Fruit fly (Drosophila melanogaster) whole organism, embryonic: Measurements from ENCODE around the gene CG43331.

ENCODE experiments used
- CG1024 ChIP-seq: fragments of 200-800 bp; sonication (Bioruptor generic); IDR thresholded peaks from 2 replicates; pipeline ENCODE4 v1.3.6; 2022; ENCODE audit warnings: missing biosample characterization, missing genetic modification characterization
- CG11560 ChIP-seq: fragments of 200-800 bp; sonication (Bioruptor generic); IDR thresholded peaks from 3 replicates; pipeline ENCODE4 v1.3.6; 2022; ENCODE audit warnings: missing biosample characterization, missing genetic modification characterization
- CG18599 ChIP-seq: fragments of 200-800 bp; sonication (Bioruptor generic); optimal IDR thresholded peaks from 3 replicates; lab custom pipeline; 2017; ENCODE audit warnings: missing biosample characterization, missing genetic modification characterization, mild to moderate bottlenecking, moderate library complexity, missing genetic modification reagents
- CG30403 ChIP-seq: fragments of 200-800 bp; sonication (Bioruptor generic); optimal IDR thresholded peaks from 3 replicates; lab custom pipeline; 2016; ENCODE audit warnings: missing biosample characterization, missing genetic modification characterization
- CG32772 ChIP-seq: fragments of 200-800 bp; sonication (Bioruptor generic); IDR thresholded peaks from 2 replicates; pipeline ENCODE4 v1.3.6; 2022; ENCODE audit warnings: missing biosample characterization, missing genetic modification characterization
- CG3281 ChIP-seq: fragments of 200-800 bp; sonication (Bioruptor generic); optimal IDR thresholded peaks from 3 replicates; lab custom pipeline; 2017; ENCODE audit warnings: missing biosample characterization, mild to moderate bottlenecking, missing genetic modification characterization
- CG34224 ChIP-seq: fragments of 200-800 bp; sonication (Bioruptor generic); IDR thresholded peaks from 3 replicates; pipeline ENCODE4 v1.3.6; 2022; ENCODE audit warnings: missing biosample characterization, missing genetic modification characterization; ENCODE audit not compliant: partially characterized antibody
- CG34422 ChIP-seq: fragments of 200-800 bp; sonication (Bioruptor generic); IDR thresholded peaks from 3 replicates; pipeline ENCODE4 v1.3.6; 2022; ENCODE audit warnings: missing biosample characterization, missing genetic modification characterization
- CG42726 ChIP-seq: fragments of 200-800 bp; sonication (Bioruptor generic); IDR thresholded peaks from 2 replicates; pipeline ENCODE4 v1.3.6; 2022; ENCODE audit warnings: missing biosample characterization, missing genetic modification characterization; ENCODE audit not compliant: partially characterized antibody
- CG4360 ChIP-seq: fragments of 200-800 bp; sonication (Bioruptor generic); IDR thresholded peaks from 2 replicates; pipeline ENCODE4 v1.3.6; 2022; ENCODE audit warnings: missing biosample characterization, missing genetic modification characterization
- CG4707 ChIP-seq: fragments of 200-800 bp; sonication (Bioruptor generic); optimal IDR thresholded peaks from 2 replicates; lab custom pipeline; 2018; ENCODE audit warnings: missing biosample characterization, mild to moderate bottlenecking, missing genetic modification characterization, moderate library complexity
- CG6175 ChIP-seq: fragments of 200-800 bp; sonication (Bioruptor generic); IDR thresholded peaks from 3 replicates; pipeline ENCODE4 v1.3.6; 2022; ENCODE audit warnings: missing biosample characterization, missing genetic modification characterization
- CG8281 ChIP-seq: fragments of 200-800 bp; sonication (Bioruptor generic); optimal IDR thresholded peaks from 2 replicates; lab custom pipeline; 2018; ENCODE audit warnings: missing biosample characterization, mild to moderate bottlenecking, missing genetic modification characterization, moderate library complexity
- CG8290 ChIP-seq, 3 experiments: fragments of 200-800 bp; sonication (Bioruptor generic); optimal IDR thresholded peaks; 2 replicates each; lab custom pipeline; 2016 to 2019; ENCODE audit warnings: missing biosample characterization in 3 of 3, missing genetic modification characterization in 3 of 3, mild to moderate bottlenecking in 2 of 3, moderate library complexity in 1 of 3
- Chrac-16 ChIP-seq: fragments of 200-800 bp; sonication (Bioruptor generic); optimal IDR thresholded peaks from 3 replicates; lab custom pipeline; 2016; ENCODE audit warnings: missing biosample characterization, missing genetic modification characterization
- D19B ChIP-seq: fragments of 200-800 bp; sonication (Bioruptor generic); optimal IDR thresholded peaks from 2 replicates; lab custom pipeline; 2017; ENCODE audit warnings: missing biosample characterization, mild to moderate bottlenecking, missing genetic modification characterization
- Dref ChIP-seq: fragments of 200-800 bp; sonication (Bioruptor generic); IDR thresholded peaks from 2 replicates; pipeline ENCODE4 v1.3.6; 2022; ENCODE audit warnings: missing biosample characterization, missing genetic modification characterization
- Ets65A ChIP-seq: fragments of 200-800 bp; sonication (Bioruptor generic); peaks from one replicate; lab custom pipeline; 2016; ENCODE audit warnings: missing biosample characterization, missing genetic modification characterization
- Hand ChIP-seq: fragments of 200-800 bp; sonication (Bioruptor generic); optimal IDR thresholded peaks from 2 replicates; lab custom pipeline; 2017; ENCODE audit warnings: mild to moderate bottlenecking, missing biosample characterization, missing genetic modification reagents, missing genetic modification characterization
- Lpt ChIP-seq: fragments of >200 bp; optimal IDR thresholded peaks from 2 replicates; lab custom pipeline; 2018; ENCODE audit warnings: missing biosample characterization, missing genetic modification characterization
- Rx ChIP-seq: fragments of 200-800 bp; sonication (Bioruptor generic); IDR thresholded peaks from 2 replicates; pipeline ENCODE4 v1.3.6; 2022; ENCODE audit warnings: missing biosample characterization, missing genetic modification characterization
- Tbp ChIP-seq: fragments of >200 bp; optimal IDR thresholded peaks from 2 replicates; lab custom pipeline; 2018; ENCODE audit warnings: missing biosample characterization, missing genetic modification characterization
- ato ChIP-seq: fragments of 200-800 bp; sonication (Bioruptor generic); IDR thresholded peaks from 2 replicates; pipeline ENCODE4 v1.3.6; 2022; ENCODE audit warnings: missing biosample characterization, missing genetic modification characterization; ENCODE audit not compliant: partially characterized antibody
- bbx ChIP-seq: fragments of 200-800 bp; sonication (Bioruptor generic); IDR thresholded peaks from 2 replicates; pipeline ENCODE4 v1.3.6; 2022; ENCODE audit warnings: missing biosample characterization, missing genetic modification characterization; ENCODE audit not compliant: partially characterized antibody
- bigmax ChIP-seq: fragments of 200-800 bp; sonication (Bioruptor generic); optimal IDR thresholded peaks from 2 replicates; lab custom pipeline; 2018; ENCODE audit warnings: missing biosample characterization, mild to moderate bottlenecking, missing genetic modification characterization
- cad ChIP-seq: fragments of >200 bp; optimal IDR thresholded peaks from 2 replicates; lab custom pipeline; 2017; ENCODE audit warnings: missing biosample characterization, missing genetic modification characterization
- dysf ChIP-seq: fragments of 200-800 bp; sonication (Bioruptor generic); IDR thresholded peaks from 3 replicates; pipeline ENCODE4 v1.3.6; 2022; ENCODE audit warnings: missing biosample characterization, missing genetic modification characterization
- ind ChIP-seq: fragments of 200-800 bp; sonication (Bioruptor generic); optimal IDR thresholded peaks from 3 replicates; lab custom pipeline; 2016; ENCODE audit warnings: missing biosample characterization, missing genetic modification characterization
- nerfin-2 ChIP-seq: fragments of 200-800 bp; sonication (Bioruptor generic); IDR thresholded peaks from 2 replicates; pipeline ENCODE4 v1.3.6; 2022; ENCODE audit warnings: missing biosample characterization, missing genetic modification characterization; ENCODE audit not compliant: partially characterized antibody
- nmo ChIP-seq: fragments of 200-800 bp; sonication (Bioruptor generic); optimal IDR thresholded peaks from 2 replicates; lab custom pipeline; 2018; ENCODE audit warnings: missing biosample characterization, mild to moderate bottlenecking, missing genetic modification characterization, moderate library complexity
- otp ChIP-seq: fragments of 200-800 bp; sonication (Bioruptor generic); IDR thresholded peaks from 3 replicates; pipeline ENCODE4, ENCODE4 v1.3.6; 2022; ENCODE audit warnings: missing biosample characterization, missing genetic modification characterization
- p53 ChIP-seq: fragments of 200-800 bp; sonication (Bioruptor generic); optimal IDR thresholded peaks from 2 replicates; lab custom pipeline; 2016; ENCODE audit warnings: missing biosample characterization, missing genetic modification characterization
- pan ChIP-seq, 4 experiments: fragments of >200 bp in 3 of 4; fragments of 200-800 bp in 1 of 4; sonication (Bioruptor generic) in 1 of 4; optimal IDR thresholded peaks in 3 of 4; IDR thresholded peaks in 1 of 4; 2 replicates each; pipeline versions ENCODE4 v1.3.6 to Lab custom; 2017 to 2022; ENCODE audit warnings: missing biosample characterization in 2 of 4, missing genetic modification characterization in 2 of 4, mixed read lengths in 1 of 4
- sens ChIP-seq: fragments of 200-800 bp; sonication (Bioruptor generic); peaks from one replicate; lab custom pipeline; 2016; ENCODE audit warnings: missing biosample characterization, missing genetic modification characterization
- shn ChIP-seq: fragments of 200-800 bp; sonication (Bioruptor generic); optimal IDR thresholded peaks from 3 replicates; lab custom pipeline; 2016; ENCODE audit warnings: missing biosample characterization, missing genetic modification characterization
- zen ChIP-seq: fragments of 200-800 bp; sonication (Bioruptor generic); optimal IDR thresholded peaks from 3 replicates; lab custom pipeline; 2018; ENCODE audit warnings: missing biosample characterization, mild to moderate bottlenecking, missing genetic modification characterization, moderate library complexity
- zen2 ChIP-seq: fragments of 200-800 bp; sonication (Bioruptor generic); IDR thresholded peaks from 3 replicates; pipeline ENCODE4 v1.3.6; 2022; ENCODE audit warnings: missing biosample characterization, missing genetic modification characterization; ENCODE audit not compliant: partially characterized antibody

The CG43331 gene

dm6 chr3L:22505118-22505517 is 1.5 kb upstream of the CG43331 start, which contains the start of gene CG43329:
CG43329 (minus strand) TSS chr3L:22505218.
- no peak for TF ChIP-seq otp (GFP tag; lab: Robert Waterston, UW)
- TF ChIP-seq ato (GFP tag; lab: Robert Waterston, UW) = no peak
- TF ChIP-seq Hand (GFP tag; lab: Kevin White, UChicago) = no peak
- no peak for TF ChIP-seq zen (tag; lab: Kevin White, UChicago)
- no peak for TF ChIP-seq Chrac-16 (GFP tag; lab: Kevin White, UChicago)
- TF ChIP-seq CG32772 = no peak
- TF ChIP-seq CG11560 = no peak
- TF ChIP-seq CG4360 (GFP tag; lab: Robert Waterston, UW) = no peak
- no peak for TF ChIP-seq nmo (GFP tag; lab: Kevin White, UChicago)
- TF ChIP-seq CG34224 (GFP tag; lab: Robert Waterston, UW) = no peak
- no peak for TF ChIP-seq shn (GFP tag; lab: Kevin White, UChicago)
- TF ChIP-seq CG34422 (GFP tag; lab: Robert Waterston, UW) = no peak
- TF ChIP-seq cad (GFP tag; lab: Kevin White, UChicago) = no peak
- no peak for TF ChIP-seq D19B (GFP tag; lab: Kevin White, UChicago)
- no peak for TF ChIP-seq CG6175 (GFP tag; lab: Robert Waterston, UW)
- TF ChIP-seq nerfin-2 (GFP tag; lab: Robert Waterston, UW) = no peak
- TF ChIP-seq bbx (GFP tag; lab: Robert Waterston, UW) = no peak
- TF ChIP-seq dysf (GFP tag; lab: Robert Waterston, UW) = no peak
- TF ChIP-seq sens = no peak

- TF ChIP-seq CG4707 (GFP tag; lab: Kevin White, UChicago) = no peak
- TF ChIP-seq p53 = no peak
- TF ChIP-seq bigmax (GFP tag; lab: Kevin White, UChicago) = no peak
- TF ChIP-seq Tbp = no peak
- no peak for TF ChIP-seq Lpt (GFP tag; lab: Kevin White, UChicago)
- no peak for TF ChIP-seq CG8281 (tag; lab: Kevin White, UChicago)
Observed at dm6 chr3L:22504323-22504722, 693 bp upstream of the CG43331 start, which contains the start of gene CG43330. CG43330 (minus strand) TSS chr3L:22504423.

dm6 chr3L:22501300-22501699 is 2.3 kb downstream of the CG43331 start, which contains the start of gene CG43312:
CG43312 (plus strand) TSS chr3L:22501600.
- no peak for TF ChIP-seq Dref (GFP tag; lab: Robert Waterston, UW)
- no peak for TF ChIP-seq Rx (GFP tag; lab: Robert Waterston, UW)
- no peak for TF ChIP-seq CG3281 (GFP tag; lab: Kevin White, UChicago)
- TF ChIP-seq CG18599 (GFP tag; lab: Kevin White, UChicago) = no peak
- TF ChIP-seq ind (GFP tag; lab: Kevin White, UChicago) = no peak
- TF ChIP-seq Hand (GFP tag; lab: Kevin White, UChicago) = no peak
- TF ChIP-seq CG1024 (GFP tag; lab: Robert Waterston, UW) = no peak
- TF ChIP-seq zen2 (GFP tag; lab: Robert Waterston, UW) = no peak
- TF ChIP-seq CG30403 (GFP tag; lab: Kevin White, UChicago) = no peak

- TF ChIP-seq CG8290 (GFP tag; optimal IDR thresholded peaks at IDR 0.05; lab: Kevin White, UChicago) (peak; percentile 1), CG8290 (tag; optimal IDR thresholded peaks at IDR 0.05; lab: Kevin White, UChicago) (peak in 1 of 2 experiments; percentile 84), CG42726 (no peak), Ets65A (GFP tag; lab: Kevin White, UChicago) (peak; percentile 82), pan (optimal IDR thresholded peaks at IDR 0.05; lab: Kevin White, UChicago) (no peak), pan (GFP tag; optimal IDR thresholded peaks at IDR 0.05 in 1 of 2, IDR thresholded peaks at IDR 0.05 in 1 of 2) (peak in 1 of 2 experiments; percentile 7)
Observed at dm6 chr3L:22497594-22497993, 6.0 kb downstream of the CG43331 start.
